Worm (Caenorhabditis elegans): ENCODE measurements around the gene F45E12.6.

- TF ChIP-seq nhr-12 (tag; optimal IDR thresholded peaks at IDR 0.05) (no peak), lin-13 (GFP tag; optimal IDR thresholded peaks at IDR 0.05) (no peak), nhr-77 (tag; optimal IDR thresholded peaks at IDR 0.05) (no peak), unc-62 (GFP tag; optimal IDR thresholded peaks at IDR 0.05) (no peak), F13H6.1 (tag; optimal IDR thresholded peaks at IDR 0.05) (no peak)
Measured at ce11 chrII:7340703-7341102, 26.7 kb upstream of the F45E12.6 start.

Data from whole organism, L2 larva.